Fruit fly (Drosophila melanogaster): Measurements from ENCODE around the gene Snx3.

The Snx3 gene

DNA sequence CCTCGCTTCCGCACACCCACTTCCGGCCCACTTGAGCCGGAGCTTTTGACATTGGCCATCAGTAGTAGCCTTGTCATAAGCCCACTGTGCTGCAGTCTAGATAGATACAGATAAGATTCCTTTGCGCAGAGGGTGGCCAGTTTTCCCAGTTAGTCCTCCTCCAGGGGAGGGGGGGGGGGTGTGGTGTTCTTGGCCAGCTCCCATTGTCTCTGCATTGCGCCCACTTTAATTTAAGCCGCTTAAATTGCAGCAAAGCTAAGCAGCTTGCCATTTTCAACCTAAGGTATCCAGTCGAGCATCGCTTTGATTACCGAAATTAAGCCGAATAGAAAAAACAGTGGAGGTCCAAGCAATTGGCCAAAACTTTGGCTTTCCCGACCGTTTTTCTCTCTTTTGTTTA lies 5.1 kb upstream of the Snx3 start:
- TF ChIP-seq CG33017 (tag; optimal IDR thresholded peaks at IDR 0.05) (no peak), cic (GFP tag; optimal IDR thresholded peaks at IDR 0.05) (no peak), Mnt (GFP tag; optimal IDR thresholded peaks at IDR 0.05) (no peak), cnc (optimal IDR thresholded peaks at IDR 0.05) (no peak), CG5204 (GFP tag; optimal IDR thresholded peaks at IDR 0.05) (no peak), bab1 (GFP tag; optimal IDR thresholded peaks at IDR 0.05) (no peak), Clk (GFP tag; optimal IDR thresholded peaks at IDR 0.05) (no peak), CG12768 (GFP tag; optimal IDR thresholded peaks at IDR 0.05) (no peak), CG11617 (GFP tag; optimal IDR thresholded peaks at IDR 0.05) (no peak)

DNA sequence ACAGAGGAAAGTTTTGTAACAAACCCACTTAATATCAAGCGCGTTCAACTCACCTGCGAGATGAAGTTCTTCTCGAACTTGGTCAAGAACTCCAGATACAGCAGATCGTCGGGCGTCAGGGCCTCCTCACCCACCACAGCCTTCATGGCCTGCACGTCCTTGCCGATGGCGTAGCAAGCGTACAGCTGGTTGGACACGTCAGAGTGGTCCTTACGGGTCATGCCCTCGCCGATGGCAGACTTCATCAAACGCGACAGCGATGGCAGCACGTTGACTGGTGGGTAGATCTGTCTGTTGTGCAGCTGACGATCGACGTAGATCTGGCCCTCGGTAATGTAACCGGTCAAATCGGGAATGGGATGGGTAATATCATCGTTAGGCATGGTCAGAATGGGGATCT lies 2.9 kb upstream of the Snx3 start:
- no peak for TF ChIP-seq cic (GFP tag; optimal IDR thresholded peaks at IDR 0.05)
- no peak for TF ChIP-seq CG1620 (GFP tag; optimal IDR thresholded peaks at IDR 0.05)
- TF ChIP-seq Mnt (GFP tag; optimal IDR thresholded peaks at IDR 0.05), result no peak
- no peak for TF ChIP-seq CG7045 (GFP tag; optimal IDR thresholded peaks at IDR 0.05)
- no peak for TF ChIP-seq CG7101 (tag; optimal IDR thresholded peaks at IDR 0.05)
- TF ChIP-seq ovo (GFP tag; optimal IDR thresholded peaks at IDR 0.05), result no peak
- TF ChIP-seq Crg-1 (GFP tag; optimal IDR thresholded peaks at IDR 0.05), result no peak
- TF ChIP-seq cnc (optimal IDR thresholded peaks at IDR 0.05), result no peak
- TF ChIP-seq Hr96 (GFP tag; optimal IDR thresholded peaks at IDR 0.05), result no peak
- no peak for TF ChIP-seq Clk (GFP tag; optimal IDR thresholded peaks at IDR 0.05)
- TF ChIP-seq CG11617 (GFP tag; optimal IDR thresholded peaks at IDR 0.05), result no peak
- no peak for TF ChIP-seq CG5204 (GFP tag; optimal IDR thresholded peaks at IDR 0.05)
- no peak for TF ChIP-seq tj (GFP tag; optimal IDR thresholded peaks at IDR 0.05)
- no peak for TF ChIP-seq CG14711 (tag; optimal IDR thresholded peaks at IDR 0.05)
- no peak for TF ChIP-seq pad (GFP tag; optimal IDR thresholded peaks at IDR 0.05)
- TF ChIP-seq toe (GFP tag; optimal IDR thresholded peaks at IDR 0.05), result no peak
- no peak for TF ChIP-seq kay (GFP tag; ENCODE audit: borderline replicate concordance)
- no peak for TF ChIP-seq CG12768 (GFP tag; optimal IDR thresholded peaks at IDR 0.05)
- no peak for TF ChIP-seq CG33017 (tag; optimal IDR thresholded peaks at IDR 0.05)

dm6 chr3R:12626674-12627382 lies 1.0 kb upstream of the Snx3 start:
- TF ChIP-seq tj (GFP tag; optimal IDR thresholded peaks at IDR 0.05), result no peak
- peak; percentile 3 for TF ChIP-seq CG12768 (GFP tag; optimal IDR thresholded peaks at IDR 0.05)
- TF ChIP-seq toe (GFP tag; optimal IDR thresholded peaks at IDR 0.05), result peak; percentile 32
- TF ChIP-seq CG1620 (GFP tag; optimal IDR thresholded peaks at IDR 0.05), result no peak
- no peak for TF ChIP-seq CG33017 (tag; optimal IDR thresholded peaks at IDR 0.05)
- TF ChIP-seq kay (GFP tag; ENCODE audit: borderline replicate concordance), result no peak
- TF ChIP-seq CG14711 (tag; optimal IDR thresholded peaks at IDR 0.05), result no peak
- TF ChIP-seq CG11617 (GFP tag; optimal IDR thresholded peaks at IDR 0.05), result no peak
- TF ChIP-seq CG5204 (GFP tag; optimal IDR thresholded peaks at IDR 0.05), result no peak
- no peak for TF ChIP-seq ovo (GFP tag; optimal IDR thresholded peaks at IDR 0.05)
- TF ChIP-seq Crg-1 (GFP tag; optimal IDR thresholded peaks at IDR 0.05), result no peak
- TF ChIP-seq Clk (GFP tag; optimal IDR thresholded peaks at IDR 0.05), result no peak
- TF ChIP-seq cic (GFP tag; optimal IDR thresholded peaks at IDR 0.05), result peak; percentile 19
- TF ChIP-seq Hr96 (GFP tag; optimal IDR thresholded peaks at IDR 0.05), result peak; percentile 2
- TF ChIP-seq CG7101 (tag; optimal IDR thresholded peaks at IDR 0.05), result no peak
- TF ChIP-seq pad (GFP tag; optimal IDR thresholded peaks at IDR 0.05), result no peak
- TF ChIP-seq Mnt (GFP tag; optimal IDR thresholded peaks at IDR 0.05), result peak; percentile 54
- no peak for TF ChIP-seq cnc (optimal IDR thresholded peaks at IDR 0.05)
- TF ChIP-seq CG7045 (GFP tag; optimal IDR thresholded peaks at IDR 0.05), result no peak
- no peak for TF ChIP-seq bab1 (GFP tag; optimal IDR thresholded peaks at IDR 0.05)

- TF ChIP-seq pad (GFP tag; optimal IDR thresholded peaks at IDR 0.05), result no peak
- TF ChIP-seq CG7045 (GFP tag; optimal IDR thresholded peaks at IDR 0.05), result no peak
- TF ChIP-seq kay (GFP tag; ENCODE audit: borderline replicate concordance), result peak; percentile 81
- TF ChIP-seq cnc (optimal IDR thresholded peaks at IDR 0.05), result no peak
- no peak for TF ChIP-seq CG5204 (GFP tag; optimal IDR thresholded peaks at IDR 0.05)
- no peak for TF ChIP-seq CG11617 (GFP tag; optimal IDR thresholded peaks at IDR 0.05)
- TF ChIP-seq cic (GFP tag; optimal IDR thresholded peaks at IDR 0.05), result no peak
- no peak for TF ChIP-seq Crg-1 (GFP tag; optimal IDR thresholded peaks at IDR 0.05)
These were observed 631 bp downstream of the Snx3 start for dm6 chr3R:12628395-12628928.

dm6 chr3R:12630369-12630768 lies 2.5 kb downstream of the Snx3 start, which contains the start of gene Not10:
Gene Not10, plus strand, starts transcription at chr3R:12630647.
- TF ChIP-seq cnc (optimal IDR thresholded peaks at IDR 0.05) (no peak), bab1 (GFP tag; optimal IDR thresholded peaks at IDR 0.05) (peak; percentile 59), pad (GFP tag; optimal IDR thresholded peaks at IDR 0.05) (peak; percentile 7), Crg-1 (GFP tag; optimal IDR thresholded peaks at IDR 0.05) (peak; percentile 50), Clk (GFP tag; optimal IDR thresholded peaks at IDR 0.05) (no peak), CG5204 (GFP tag; optimal IDR thresholded peaks at IDR 0.05) (no peak), CG14711 (tag; optimal IDR thresholded peaks at IDR 0.05) (peak; percentile 57), ovo (GFP tag; optimal IDR thresholded peaks at IDR 0.05) (peak; percentile 0), Hr96 (GFP tag; optimal IDR thresholded peaks at IDR 0.05) (no peak), CG7101 (tag; optimal IDR thresholded peaks at IDR 0.05) (peak; percentile 61), CG11617 (GFP tag; optimal IDR thresholded peaks at IDR 0.05) (peak; percentile 17), toe (GFP tag; optimal IDR thresholded peaks at IDR 0.05) (peak; percentile 43), cic (GFP tag; optimal IDR thresholded peaks at IDR 0.05) (no peak), CG1620 (GFP tag; optimal IDR thresholded peaks at IDR 0.05) (no peak), CG12768 (GFP tag; optimal IDR thresholded peaks at IDR 0.05) (no peak), kay (GFP tag; ENCODE audit: borderline replicate concordance) (peak; percentile 71), CG7045 (GFP tag; optimal IDR thresholded peaks at IDR 0.05) (no peak), tj (GFP tag; optimal IDR thresholded peaks at IDR 0.05) (peak; percentile 8), CG33017 (tag; optimal IDR thresholded peaks at IDR 0.05) (peak; percentile 41), Mnt (GFP tag; optimal IDR thresholded peaks at IDR 0.05) (peak; percentile 13)
